Worm (Caenorhabditis elegans): Measurements from ENCODE around the gene ZK742.3.

DNA sequence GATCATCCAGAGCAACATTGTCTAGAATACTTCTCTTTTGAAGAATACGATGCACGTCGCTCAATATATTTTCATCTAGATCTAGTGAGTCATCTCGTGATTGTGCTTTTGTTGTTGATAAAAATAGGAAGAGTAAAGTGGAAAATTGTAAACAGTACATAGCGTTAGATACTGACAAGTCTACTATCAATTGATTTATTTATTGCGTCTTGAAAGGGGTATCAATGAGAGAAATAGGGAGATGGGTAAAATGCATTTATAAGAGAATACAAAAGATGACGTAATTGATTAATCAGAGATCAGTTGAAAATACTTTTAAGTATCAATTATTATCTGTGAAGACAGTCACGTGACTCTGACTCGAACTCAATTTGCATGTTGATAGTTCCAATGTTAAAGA, 27.2 kb upstream of the ZK742.3 start, which contains the start of gene txt-5:
- TF ChIP-seq fos-1 (tag; optimal IDR thresholded peaks at IDR 0.05) (no peak), aly-2 (tag; optimal IDR thresholded peaks at IDR 0.05) (no peak), skn-1 (tag; optimal IDR thresholded peaks at IDR 0.05) (no peak)

All from whole organism, L1 larva.